Fruit fly (Drosophila melanogaster): ENCODE measurements around the gene Ziz.

- TF ChIP-seq CG1621 (tag; optimal IDR thresholded peaks at IDR 0.05) (no peak), CG16779 (tag; optimal IDR thresholded peaks at IDR 0.05) (no peak)
Measured at dm6 chr2L:7433337-7433956, 62.7 kb downstream of the Ziz start, which contains the start of gene CG5958.
